In genomic region chrIV:9444417-9445026, ce11 we compare ENCODE assay signal across 2 worm cellular contexts.
A peak's percentile ranks its signal among the peaks of the same experiment; 100 is the strongest.
TF ChIP-seq lines count a peak whose summit lies in the region.

No protein-coding gene starts in this region.

TF ChIP-seq in whole organism, L1 larva, 84 proteins besides CTCF, POLR2A, EP300 and RAD21 (continued from another document):
- TF ChIP-seq ceh-90 (tag; optimal IDR thresholded peaks at IDR 0.05; lab: Kevin White, UChicago) (no peak), lir-3 (tag; optimal IDR thresholded peaks at IDR 0.05; lab: Kevin White, UChicago; ENCODE audit: poor library complexity) (peak; percentile 72), efl-1 (optimal IDR thresholded peaks at IDR 0.05; lab: Kevin White, UChicago) (peak; percentile 83 to 84), efl-1 (GFP tag; optimal IDR thresholded peaks at IDR 0.05 in 1 of 2; lab: Kevin White, UChicago) (peak; percentile 70 to 97), efl-3 (GFP tag; optimal IDR thresholded peaks at IDR 0.05; lab: Kevin White, UChicago) (peak; percentile 30), nhr-90 (tag; optimal IDR thresholded peaks at IDR 0.05; lab: Kevin White, UChicago; ENCODE audit: poor library complexity) (peak; percentile 96), elt-3 (tag; optimal IDR thresholded peaks at IDR 0.05; lab: Kevin White, UChicago) (peak in 4 of 6 experiments; percentile 41 to 80 (median 65)), mab-9 (GFP tag; IDR thresholded peaks at IDR 0.05; lab: Robert Waterston, UW) (peak; percentile 88), mep-1 (tag; optimal IDR thresholded peaks at IDR 0.05; lab: Kevin White, UChicago) (peak; percentile 90), aly-2 (tag; optimal IDR thresholded peaks at IDR 0.05; lab: Kevin White, UChicago) (peak; percentile 93), fos-1 (tag; optimal IDR thresholded peaks at IDR 0.05; lab: Kevin White, UChicago) (peak; percentile 89), egl-13 (tag; optimal IDR thresholded peaks at IDR 0.05; lab: Kevin White, UChicago) (peak; percentile 93), sptf-1 (tag; optimal IDR thresholded peaks at IDR 0.05; lab: Kevin White, UChicago) (no peak), mdl-1 (tag; optimal IDR thresholded peaks at IDR 0.05; lab: Kevin White, UChicago) (peak in 1 of 2 experiments; percentile 91), pax-3 (tag; optimal IDR thresholded peaks at IDR 0.05; lab: Kevin White, UChicago) (peak; percentile 85), elt-2 (tag; optimal IDR thresholded peaks at IDR 0.05; lab: Kevin White, UChicago) (peak; percentile 84), ets-5 (GFP tag; IDR thresholded peaks at IDR 0.05; lab: Robert Waterston, UW) (no peak), nhr-19 (GFP tag; conservative IDR thresholded peaks at IDR 0.05; lab: Robert Waterston, UW) (peak; percentile 96), grh-1 (GFP tag; IDR thresholded peaks at IDR 0.05; lab: Robert Waterston, UW) (peak; percentile 73), tlp-1 (tag; optimal IDR thresholded peaks at IDR 0.05; lab: Kevin White, UChicago) (no peak), nhr-20 (tag; optimal IDR thresholded peaks at IDR 0.05; lab: Kevin White, UChicago) (peak; percentile 97), zip-4 (GFP tag; optimal IDR thresholded peaks at IDR 0.05; lab: Kevin White, UChicago) (peak; percentile 79), C34B4.2 (tag; optimal IDR thresholded peaks at IDR 0.05; lab: Kevin White, UChicago) (no peak), pqm-1 (tag; optimal IDR thresholded peaks at IDR 0.05; lab: Kevin White, UChicago) (no peak)

TF ChIP-seq in whole organism, young adult, 124 proteins besides CTCF, POLR2A, EP300 and RAD21 (continued from another document):
- peak; percentile 56; the same call in 1 of the 2 replicates for TF ChIP-seq B0019.2 (GFP tag; conservative IDR thresholded peaks at IDR 0.05; lab: Robert Waterston, UW)
- TF ChIP-seq F55B11.4 (tag; optimal IDR thresholded peaks at IDR 0.05; lab: Kevin White, UChicago; ENCODE audit: borderline replicate concordance, insufficient read depth), result no peak
- peak; percentile 18 for TF ChIP-seq F52B5.7 (tag; optimal IDR thresholded peaks at IDR 0.05; lab: Kevin White, UChicago)
- TF ChIP-seq B0261.1 (tag; optimal IDR thresholded peaks at IDR 0.05; lab: Kevin White, UChicago), result peak; percentile 39
- peak; percentile 57; the same call in 1 of the 2 replicates for TF ChIP-seq lin-26 (GFP tag; IDR thresholded peaks at IDR 0.05; lab: Robert Waterston, UW)
- TF ChIP-seq ekl-4 (GFP tag; IDR thresholded peaks at IDR 0.05; lab: Robert Waterston, UW), result peak; percentile 91
- TF ChIP-seq bed-1 (GFP tag; IDR thresholded peaks at IDR 0.05; lab: Robert Waterston, UW), result no peak
- TF ChIP-seq xnd-1 (tag; optimal IDR thresholded peaks at IDR 0.05; lab: Kevin White, UChicago), result peak; percentile 32
- TF ChIP-seq hsf-1 (GFP tag; IDR thresholded peaks at IDR 0.05; lab: Robert Waterston, UW), result peak; percentile 57; the same call in 1 of the 2 replicates
- TF ChIP-seq nfyb-1 (GFP tag; IDR thresholded peaks at IDR 0.05; lab: Robert Waterston, UW), result peak; percentile 94
- TF ChIP-seq lin-35 (GFP tag; optimal IDR thresholded peaks at IDR 0.05; lab: Kevin White, UChicago), result peak in 1 of 3 experiments; percentile 81
- peak; percentile 93 for TF ChIP-seq lin-40 (tag; optimal IDR thresholded peaks at IDR 0.05; lab: Kevin White, UChicago)
- TF ChIP-seq sdz-38 (tag; optimal IDR thresholded peaks at IDR 0.05; lab: Kevin White, UChicago), result no peak
- peak; percentile 4 for TF ChIP-seq unc-62 (GFP tag; optimal IDR thresholded peaks at IDR 0.05; lab: Kevin White, UChicago)
- TF ChIP-seq ceh-79 (tag; optimal IDR thresholded peaks at IDR 0.05; lab: Kevin White, UChicago), result no peak
- no peak for TF ChIP-seq lag-1 (GFP tag; IDR thresholded peaks at IDR 0.05; lab: Robert Waterston, UW)
- TF ChIP-seq Y53F4B.3 (GFP tag; IDR thresholded peaks at IDR 0.05; lab: Robert Waterston, UW), result peak; percentile 74; the same call in 1 of the 2 replicates
- TF ChIP-seq Y95B8A.8 (GFP tag; IDR thresholded peaks at IDR 0.05; lab: Robert Waterston, UW), result peak; percentile 75; the same call in 1 of the 2 replicates
- TF ChIP-seq somi-1 (GFP tag; optimal IDR thresholded peaks at IDR 0.05; lab: Kevin White, UChicago), result peak; percentile 61
- peak; percentile 77; the same call in 1 of the 2 replicates for TF ChIP-seq Y67H2A.10 (GFP tag; conservative IDR thresholded peaks at IDR 0.05; lab: Robert Waterston, UW)
- peak; percentile 97 for TF ChIP-seq snpc-1.1 (tag; optimal IDR thresholded peaks at IDR 0.05; lab: Kevin White, UChicago; ENCODE audit: insufficient read depth)
- peak; percentile 83 for TF ChIP-seq K12H6.12 (tag; optimal IDR thresholded peaks at IDR 0.05; lab: Kevin White, UChicago)
- TF ChIP-seq ceh-91 (GFP tag; IDR thresholded peaks at IDR 0.05; lab: Robert Waterston, UW), result peak; percentile 53
- TF ChIP-seq tbp1 (GFP tag; optimal IDR thresholded peaks at IDR 0.05; lab: Kevin White, UChicago), result peak; percentile 81
- peak; percentile 81 for TF ChIP-seq tlf-1 (GFP tag; optimal IDR thresholded peaks at IDR 0.05; lab: Kevin White, UChicago)
- TF ChIP-seq zfh-2 (GFP tag; conservative IDR thresholded peaks at IDR 0.05; lab: Robert Waterston, UW), result no peak
- peak in 1 of 2 experiments; percentile 66 for TF ChIP-seq let-607 (tag; optimal IDR thresholded peaks at IDR 0.05; lab: Kevin White, UChicago)
